Fruit fly (Drosophila melanogaster) whole organism, embryonic: ENCODE measurements around the gene Vps8.
A peak's percentile ranks its signal among the peaks of the same experiment; 100 is the strongest.

Experiments used
- Awh ChIP-seq: fragments of 200-800 bp; sonication (Bioruptor generic); IDR thresholded peaks from 2 replicates; pipeline ENCODE4, ENCODE4 v1.3.6; 2022; ENCODE audit warnings: missing biosample characterization, missing genetic modification characterization
- B-H1 ChIP-seq: fragments of 200-800 bp; sonication (Bioruptor generic); IDR thresholded peaks from 3 replicates; pipeline ENCODE4 v1.3.6; 2022; ENCODE audit warnings: missing biosample characterization, missing genetic modification characterization
- CG10366 ChIP-seq: fragments of 200-800 bp; sonication (Bioruptor generic); IDR thresholded peaks from 2 replicates; pipeline ENCODE4 v1.3.6; 2022; ENCODE audit warnings: missing biosample characterization, missing genetic modification characterization
- CG10654 ChIP-seq: fragments of 200-800 bp; sonication (Bioruptor generic); optimal IDR thresholded peaks from 2 replicates; lab custom pipeline; 2016; ENCODE audit warnings: missing biosample characterization, missing genetic modification characterization
- CG11696 ChIP-seq: fragments of 200-800 bp; sonication (Bioruptor generic); IDR thresholded peaks from 2 replicates; pipeline ENCODE4 v1.3.6; 2022; ENCODE audit warnings: missing biosample characterization, missing genetic modification characterization
- CG12744 ChIP-seq: fragments of 200-800 bp; sonication (Bioruptor generic); optimal IDR thresholded peaks from 2 replicates; lab custom pipeline; 2016; ENCODE audit warnings: missing biosample characterization, missing genetic modification characterization
- CG13123 ChIP-seq: fragments of 200-800 bp; sonication (Bioruptor generic); optimal IDR thresholded peaks from 2 replicates; lab custom pipeline; 2016; ENCODE audit warnings: missing biosample characterization, missing genetic modification characterization
- CG13296 ChIP-seq: fragments of 200-800 bp; sonication (Bioruptor generic); optimal IDR thresholded peaks from 3 replicates; lab custom pipeline; 2018; ENCODE audit warnings: missing biosample characterization, mild to moderate bottlenecking, missing genetic modification characterization
- CG13424 ChIP-seq: fragments of 200-800 bp; sonication (Bioruptor generic); optimal IDR thresholded peaks from 2 replicates; lab custom pipeline; 2019; ENCODE audit warnings: missing biosample characterization, mild to moderate bottlenecking, missing genetic modification characterization, moderate library complexity
- CG15269 ChIP-seq: fragments of 200-800 bp; sonication (Bioruptor generic); optimal IDR thresholded peaks from 2 replicates; lab custom pipeline; 2018; ENCODE audit warnings: missing biosample characterization, mild to moderate bottlenecking, missing genetic modification characterization, moderate library complexity
- CG1603 ChIP-seq: fragments of 200-800 bp; sonication (Bioruptor generic); optimal IDR thresholded peaks from 2 replicates; lab custom pipeline; 2019; ENCODE audit warnings: missing biosample characterization, mild to moderate bottlenecking, missing genetic modification characterization, moderate library complexity
- CG1647 ChIP-seq: fragments of 200-800 bp; sonication (Bioruptor generic); optimal IDR thresholded peaks from 3 replicates; lab custom pipeline; 2016; ENCODE audit warnings: missing biosample characterization, missing genetic modification characterization
- CG17912 ChIP-seq: fragments of 200-800 bp; sonication (Bioruptor generic); optimal IDR thresholded peaks from 2 replicates; lab custom pipeline; 2018; ENCODE audit warnings: missing biosample characterization, mild to moderate bottlenecking, missing genetic modification characterization
- CG18262 ChIP-seq: fragments of 200-800 bp; optimal IDR thresholded peaks from 3 replicates; lab custom pipeline; 2019; ENCODE audit warnings: missing biosample characterization, mild to moderate bottlenecking, missing genetic modification characterization, moderate library complexity
- CG1832 ChIP-seq: fragments of 200-800 bp; sonication (Bioruptor generic); optimal IDR thresholded peaks from 2 replicates; lab custom pipeline; 2017; ENCODE audit warnings: missing biosample characterization, mild to moderate bottlenecking, missing genetic modification characterization, inconsistent platforms
- CG2116 ChIP-seq: fragments of 200-800 bp; sonication (Bioruptor generic); optimal IDR thresholded peaks from 3 replicates; lab custom pipeline; 2018; ENCODE audit warnings: missing biosample characterization, mild to moderate bottlenecking, missing genetic modification characterization
- CG2889 ChIP-seq: fragments of 200-800 bp; sonication (Bioruptor generic); IDR thresholded peaks from 3 replicates; pipeline ENCODE4 v1.3.6; 2022; ENCODE audit warnings: missing biosample characterization, missing genetic modification characterization
- CG30020 ChIP-seq: fragments of 200-800 bp; optimal IDR thresholded peaks from 2 replicates; lab custom pipeline; 2019; ENCODE audit warnings: missing biosample characterization, mild to moderate bottlenecking, missing genetic modification characterization, moderate library complexity
- CG30403 ChIP-seq: fragments of 200-800 bp; sonication (Bioruptor generic); optimal IDR thresholded peaks from 3 replicates; lab custom pipeline; 2016; ENCODE audit warnings: missing biosample characterization, missing genetic modification characterization
- CG4360 ChIP-seq: fragments of 200-800 bp; sonication (Bioruptor generic); IDR thresholded peaks from 2 replicates; pipeline ENCODE4 v1.3.6; 2022; ENCODE audit warnings: missing biosample characterization, missing genetic modification characterization
- CG4617 ChIP-seq: fragments of 200-800 bp; sonication (Bioruptor generic); optimal IDR thresholded peaks from 3 replicates; lab custom pipeline; 2016; ENCODE audit warnings: missing biosample characterization, missing genetic modification characterization, borderline replicate concordance
- CG7556 ChIP-seq: fragments of 200-800 bp; sonication (Bioruptor generic); optimal IDR thresholded peaks from 2 replicates; lab custom pipeline; 2017; ENCODE audit warnings: missing biosample characterization, mild to moderate bottlenecking, missing genetic modification characterization
- CG7745 ChIP-seq: fragments of 200-800 bp; sonication (Bioruptor generic); optimal IDR thresholded peaks from 2 replicates; lab custom pipeline; 2018; ENCODE audit warnings: missing biosample characterization, mild to moderate bottlenecking, missing genetic modification characterization, moderate library complexity
- CG7839 ChIP-seq: fragments of 200-800 bp; sonication (Bioruptor generic); optimal IDR thresholded peaks from 3 replicates; lab custom pipeline; 2018; ENCODE audit warnings: missing biosample characterization, mild to moderate bottlenecking, missing genetic modification characterization, moderate library complexity
- CoRest ChIP-seq: fragments of 200-800 bp; sonication (Bioruptor generic); optimal IDR thresholded peaks from 3 replicates; lab custom pipeline; 2018; ENCODE audit warnings: missing biosample characterization, mild to moderate bottlenecking, missing genetic modification characterization, moderate library complexity
- Dad ChIP-seq: fragments of 200-800 bp; sonication (Bioruptor generic); optimal IDR thresholded peaks from 3 replicates; lab custom pipeline; 2016; ENCODE audit warnings: missing biosample characterization, missing genetic modification characterization
- Fer3 ChIP-seq: fragments of 200-800 bp; sonication (Bioruptor generic); optimal IDR thresholded peaks from 2 replicates; lab custom pipeline; 2018; ENCODE audit warnings: missing biosample characterization, mild to moderate bottlenecking, missing genetic modification characterization, moderate library complexity
- Hr39 ChIP-seq: fragments of >200 bp; optimal IDR thresholded peaks from 2 replicates; lab custom pipeline; 2017
- Lpt ChIP-seq: fragments of >200 bp; optimal IDR thresholded peaks from 2 replicates; lab custom pipeline; 2018; ENCODE audit warnings: missing biosample characterization, missing genetic modification characterization
- Mrtf ChIP-seq: fragments of 200-800 bp; sonication (Bioruptor generic); IDR thresholded peaks from 3 replicates; pipeline ENCODE4 v1.3.6; 2022; ENCODE audit warnings: missing biosample characterization, missing genetic modification characterization
- NK7.1 ChIP-seq: fragments of 200-800 bp; sonication (Bioruptor generic); optimal IDR thresholded peaks from 3 replicates; lab custom pipeline; 2016; ENCODE audit warnings: missing biosample characterization, missing genetic modification characterization
- Nf-YA ChIP-seq: fragments of 200-800 bp; sonication (Bioruptor generic); IDR thresholded peaks from 2 replicates; pipeline ENCODE4 v1.3.6; 2022; ENCODE audit warnings: missing biosample characterization, missing genetic modification characterization
- NfI ChIP-seq: fragments of 200-800 bp; sonication (Bioruptor generic); optimal IDR thresholded peaks from 3 replicates; lab custom pipeline; 2018; ENCODE audit warnings: missing biosample characterization, mild to moderate bottlenecking, missing genetic modification characterization, moderate library complexity
- bsh ChIP-seq, 2 experiments: fragments of 200-800 bp; sonication (Bioruptor generic); optimal IDR thresholded peaks; 2 replicates each; lab custom pipeline; 2017 to 2018; ENCODE audit warnings: mild to moderate bottlenecking in 2 of 2, missing biosample characterization in 2 of 2, missing genetic modification characterization in 2 of 2, moderate library complexity in 1 of 2
- fu2 ChIP-seq: fragments of 200-800 bp; sonication (Bioruptor generic); optimal IDR thresholded peaks from 2 replicates; lab custom pipeline; 2016; ENCODE audit warnings: missing biosample characterization, missing genetic modification characterization
- gcm ChIP-seq: fragments of 200-800 bp; sonication (Bioruptor generic); optimal IDR thresholded peaks from 2 replicates; lab custom pipeline; 2019; ENCODE audit warnings: missing biosample characterization, mild to moderate bottlenecking, missing genetic modification characterization, moderate library complexity
- gsb ChIP-seq: fragments of 200-800 bp; sonication (Bioruptor generic); IDR thresholded peaks from 2 replicates; pipeline ENCODE4 v1.3.6; 2022; ENCODE audit warnings: missing biosample characterization, missing genetic modification characterization
- her ChIP-seq: fragments of 200-800 bp; sonication (Bioruptor generic); optimal IDR thresholded peaks from 2 replicates; lab custom pipeline; 2016; ENCODE audit warnings: missing biosample characterization, missing genetic modification characterization
- jing ChIP-seq: fragments of 200-800 bp; sonication (Bioruptor generic); optimal IDR thresholded peaks from 2 replicates; lab custom pipeline; 2018; ENCODE audit warnings: missing biosample characterization, mild to moderate bottlenecking, missing genetic modification characterization
- knrl ChIP-seq: fragments of 200-800 bp; sonication (Bioruptor generic); IDR thresholded peaks from 3 replicates; pipeline ENCODE4 v1.3.6; 2022; ENCODE audit warnings: missing biosample characterization, missing genetic modification characterization; ENCODE audit not compliant: partially characterized antibody
- lov ChIP-seq, 2 experiments: fragments of 200-800 bp in 1 of 2; fragments of >200 bp in 1 of 2; sonication (Bioruptor generic) in 1 of 2; IDR thresholded peaks in 1 of 2; optimal IDR thresholded peaks in 1 of 2; 2 replicates in 1 of 2; 3 replicates in 1 of 2; pipeline versions ENCODE4 v1.3.6 to Lab custom; 2017 to 2022; ENCODE audit warnings: missing biosample characterization in 1 of 2, missing genetic modification characterization in 1 of 2
- pan ChIP-seq, 4 experiments: fragments of >200 bp in 3 of 4; fragments of 200-800 bp in 1 of 4; sonication (Bioruptor generic) in 1 of 4; optimal IDR thresholded peaks in 3 of 4; IDR thresholded peaks in 1 of 4; 2 replicates each; pipeline versions ENCODE4 v1.3.6 to Lab custom; 2017 to 2022; ENCODE audit warnings: missing biosample characterization in 2 of 4, missing genetic modification characterization in 2 of 4, mixed read lengths in 1 of 4
- row ChIP-seq: fragments of 200-800 bp; sonication (Bioruptor generic); IDR thresholded peaks from 3 replicates; pipeline ENCODE4 v1.3.6; 2022; ENCODE audit warnings: missing biosample characterization, missing genetic modification characterization
- salm ChIP-seq: fragments of 200-800 bp; sonication (Bioruptor generic); optimal IDR thresholded peaks from 2 replicates; lab custom pipeline; 2018; ENCODE audit warnings: missing biosample characterization, mild to moderate bottlenecking, missing genetic modification characterization
- so ChIP-seq: fragments of 200-800 bp; sonication (Bioruptor generic); IDR thresholded peaks from 3 replicates; pipeline ENCODE4 v1.3.6; 2022; ENCODE audit warnings: missing biosample characterization, missing genetic modification characterization
- sug ChIP-seq: fragments of 200-800 bp; optimal IDR thresholded peaks from 2 replicates; lab custom pipeline; 2019; ENCODE audit warnings: missing biosample characterization, mild to moderate bottlenecking, missing genetic modification characterization, moderate library complexity
- tna ChIP-seq: fragments of 200-800 bp; sonication (Bioruptor generic); IDR thresholded peaks from 2 replicates; pipeline ENCODE4 v1.3.6; 2022; ENCODE audit warnings: missing biosample characterization, missing genetic modification characterization; ENCODE audit not compliant: partially characterized antibody
- unc-4 ChIP-seq: fragments of 200-800 bp; sonication (Bioruptor generic); IDR thresholded peaks from 2 replicates; pipeline ENCODE4 v1.3.6; 2022; ENCODE audit warnings: missing biosample characterization, missing genetic modification characterization; ENCODE audit not compliant: partially characterized antibody
- unpg ChIP-seq: fragments of 200-800 bp; sonication (Bioruptor generic); optimal IDR thresholded peaks from 3 replicates; lab custom pipeline; 2018; ENCODE audit warnings: missing biosample characterization, mild to moderate bottlenecking, missing genetic modification characterization, moderate library complexity
- wor ChIP-seq: fragments of 200-800 bp; sonication (Bioruptor generic); IDR thresholded peaks from 2 replicates; pipeline ENCODE4 v1.3.6; 2022; ENCODE audit warnings: missing biosample characterization, missing genetic modification characterization

Vps8 gene

DNA sequence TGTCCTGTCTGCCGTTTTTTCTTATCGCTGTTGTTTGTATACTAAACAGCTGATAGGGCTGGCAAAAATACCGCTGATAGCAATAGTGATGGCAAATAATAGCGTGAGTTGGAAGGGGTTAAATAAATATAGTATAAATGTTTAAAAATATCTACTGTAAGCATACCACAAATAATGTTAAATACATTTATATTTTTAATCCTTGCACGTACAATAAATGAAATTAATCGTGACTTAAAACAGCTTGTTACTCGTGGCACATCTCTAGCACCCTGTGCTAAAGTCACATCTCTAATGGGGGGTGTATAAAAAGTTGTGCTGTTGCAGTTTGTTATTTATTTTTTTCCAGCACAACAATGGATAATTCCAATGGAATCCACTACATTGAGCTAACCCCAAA is 6.7 kb downstream of the Vps8 start, which contains the start of the genes CG10147 and Bulli (continued):
- TF ChIP-seq CG7556 (GFP tag; lab: Kevin White, UChicago) = peak; percentile 93
- TF ChIP-seq CG13296 = peak; percentile 90
- peak; percentile 96 for TF ChIP-seq CG2889
- TF ChIP-seq so (GFP tag; lab: Robert Waterston, UW) = peak; percentile 92
- peak; percentile 91 for TF ChIP-seq fu2 (GFP tag; lab: Kevin White, UChicago)
- peak; percentile 100 for TF ChIP-seq row
- TF ChIP-seq CG4617 (GFP tag; lab: Kevin White, UChicago) = peak; percentile 99
- TF ChIP-seq CG10654 (GFP tag; lab: Kevin White, UChicago) = peak; percentile 98
- peak; percentile 97 for TF ChIP-seq Mrtf (GFP tag; lab: Robert Waterston, UW)
- peak; percentile 98 for TF ChIP-seq CG30403
- TF ChIP-seq Fer3 (tag; lab: Kevin White, UChicago) = peak; percentile 97
- TF ChIP-seq unpg (GFP tag; lab: Kevin White, UChicago) = peak; percentile 95
- TF ChIP-seq CG4360 (GFP tag; lab: Robert Waterston, UW) = peak; percentile 71
- TF ChIP-seq B-H1 (GFP tag; lab: Robert Waterston, UW) = peak; percentile 96
- TF ChIP-seq CG13424 (tag; lab: Kevin White, UChicago) = peak; percentile 98
- no peak for TF ChIP-seq CG1832 (GFP tag; lab: Kevin White, UChicago)
- TF ChIP-seq gcm = peak; percentile 92
- TF ChIP-seq salm (tag; lab: Kevin White, UChicago) = peak; percentile 87
- peak; percentile 98 for TF ChIP-seq knrl (GFP tag; lab: Robert Waterston, UW)
- peak; percentile 92 for TF ChIP-seq CG12744 (GFP tag; lab: Kevin White, UChicago)
- peak; percentile 95 for TF ChIP-seq Dad
- TF ChIP-seq CG13123 (GFP tag; lab: Kevin White, UChicago) = peak; percentile 96
- peak; percentile 98 for TF ChIP-seq CG10366
- TF ChIP-seq jing (GFP tag; lab: Kevin White, UChicago) = peak; percentile 95
- TF ChIP-seq CG30020 (tag; lab: Kevin White, UChicago) = peak; percentile 88
- TF ChIP-seq CG11696 (GFP tag; lab: Robert Waterston, UW) = peak; percentile 87
- peak; percentile 88 for TF ChIP-seq CG2116 (GFP tag; lab: Kevin White, UChicago)
- peak; percentile 97 for TF ChIP-seq NfI (GFP tag; lab: Kevin White, UChicago)
- TF ChIP-seq CG7839 (tag; lab: Kevin White, UChicago) = peak; percentile 97
- peak; percentile 61 for TF ChIP-seq CG7745 (tag; lab: Kevin White, UChicago)
- peak; percentile 96 for TF ChIP-seq CG1647 (GFP tag; lab: Kevin White, UChicago)
- TF ChIP-seq Hr39 (lab: Kevin White, UChicago) = no peak
- peak; percentile 97 for TF ChIP-seq sug (tag; lab: Kevin White, UChicago)
- peak; percentile 96 for TF ChIP-seq CG15269 (tag; lab: Kevin White, UChicago)
- peak; percentile 95 for TF ChIP-seq CG1603 (tag; lab: Kevin White, UChicago)
- no peak for TF ChIP-seq lov (optimal IDR thresholded peaks at IDR 0.05; lab: Kevin White, UChicago)
- TF ChIP-seq lov (GFP tag; IDR thresholded peaks at IDR 0.05; lab: Robert Waterston, UW) = peak; percentile 97
- peak; percentile 92 for TF ChIP-seq CG17912 (GFP tag; lab: Kevin White, UChicago)
- peak; percentile 79 for TF ChIP-seq NK7.1 (GFP tag; lab: Kevin White, UChicago)
- TF ChIP-seq CG18262 (tag; lab: Kevin White, UChicago) = peak; percentile 97
- TF ChIP-seq pan (optimal IDR thresholded peaks at IDR 0.05; lab: Kevin White, UChicago) = no peak
- TF ChIP-seq pan (GFP tag; optimal IDR thresholded peaks at IDR 0.05 in 1 of 2, IDR thresholded peaks at IDR 0.05 in 1 of 2) = peak in 1 of 2 experiments; percentile 98
- TF ChIP-seq CoRest (tag; lab: Kevin White, UChicago) = peak; percentile 98
- no peak for TF ChIP-seq Lpt (GFP tag; lab: Kevin White, UChicago)
- peak; percentile 84 for TF ChIP-seq tna (GFP tag; lab: Robert Waterston, UW)
- peak; percentile 90 for TF ChIP-seq Nf-YA
- TF ChIP-seq her (GFP tag; lab: Kevin White, UChicago) = peak; percentile 59
- TF ChIP-seq wor (GFP tag; lab: Robert Waterston, UW) = peak; percentile 96
- TF ChIP-seq bsh (GFP tag; optimal IDR thresholded peaks at IDR 0.05; lab: Kevin White, UChicago) = peak; percentile 52 to 98
- peak; percentile 94 for TF ChIP-seq Awh (GFP tag; lab: Robert Waterston, UW)
- TF ChIP-seq gsb (GFP tag; lab: Robert Waterston, UW) = peak; percentile 95
- TF ChIP-seq unc-4 (GFP tag; lab: Robert Waterston, UW) = peak; percentile 93
